Fruit fly (Drosophila melanogaster) ovary, adult (tissue): ENCODE results near the gene CG18130.
A peak's percentile ranks its signal among the peaks of the same experiment; 100 is the strongest.

ENCODE experiments used
- CG17801 ChIP-seq: fragments of 200-800 bp; optimal IDR thresholded peaks from 2 replicates; lab custom pipeline; 2019; ENCODE audit warnings: missing biosample characterization, mild to moderate bottlenecking, missing genetic modification characterization, moderate library complexity; ENCODE audit not compliant: partially characterized antibody

The CG18130 gene

dm6 chrX:11992668-11993067, at the start of gene CG18130:
Gene CG18130 (minus strand): TSS chrX:11992768.
- no peak for TF ChIP-seq CG17801 (GFP tag; lab: Kevin White, UChicago)

dm6 chrX:12035207-12035606, 42.6 kb upstream of the CG18130 start:
- no peak for TF ChIP-seq CG17801 (GFP tag; lab: Kevin White, UChicago)

- no peak for TF ChIP-seq CG17801 (GFP tag; lab: Kevin White, UChicago)
Measured at dm6 chrX:12034713-12035112, 42.1 kb upstream of the CG18130 start.

- TF ChIP-seq CG17801 (GFP tag; lab: Kevin White, UChicago), result no peak
Measured at dm6 chrX:12032136-12032682, 39.6 kb upstream of the CG18130 start, which contains the start of gene Cyp318a1. Gene Cyp318a1 (plus strand): TSS chrX:12032632.

- no peak for TF ChIP-seq CG17801 (GFP tag; lab: Kevin White, UChicago)
Measured at dm6 chrX:12031400-12031799, 38.8 kb upstream of the CG18130 start, which contains the start of gene Cyp311a1. Gene Cyp311a1 (minus strand): TSS chrX:12031465.

dm6 chrX:12028825-12029514, 36.4 kb upstream of the CG18130 start, which contains the start of gene Usp7:
Gene Usp7 (minus strand): TSS chrX:12029032.
- peak; percentile 51 for TF ChIP-seq CG17801 (GFP tag; lab: Kevin White, UChicago)

- no peak for TF ChIP-seq CG17801 (GFP tag; lab: Kevin White, UChicago)
Measured at dm6 chrX:12021750-12022149, 29.2 kb upstream of the CG18130 start.

- TF ChIP-seq CG17801 (GFP tag; lab: Kevin White, UChicago), result no peak
Measured at dm6 chrX:12020857-12021256, 28.3 kb upstream of the CG18130 start, which contains the start of gene Tango4. Gene Tango4 (plus strand): TSS chrX:12021068.

- TF ChIP-seq CG17801 (GFP tag; lab: Kevin White, UChicago), result no peak
Measured at dm6 chrX:12018440-12019101, 26.0 kb upstream of the CG18130 start, which contains the start of gene Lsm12a. Gene Lsm12a (plus strand): TSS chrX:12018640.

dm6 chrX:12017815-12018439, 25.4 kb upstream of the CG18130 start, which contains the start of gene Chrac-16:
Gene Chrac-16 (minus strand): TSS chrX:12017961.
- no peak for TF ChIP-seq CG17801 (GFP tag; lab: Kevin White, UChicago)

dm6 chrX:12014800-12015389, 22.3 kb upstream of the CG18130 start:
- peak; percentile 31 for TF ChIP-seq CG17801 (GFP tag; lab: Kevin White, UChicago)

- no peak for TF ChIP-seq CG17801 (GFP tag; lab: Kevin White, UChicago)
Measured at dm6 chrX:12014131-12014530, 21.6 kb upstream of the CG18130 start.

dm6 chrX:12013098-12013493, 20.5 kb upstream of the CG18130 start:
- no peak for TF ChIP-seq CG17801 (GFP tag; lab: Kevin White, UChicago)
